Worm (Caenorhabditis elegans) whole organism, young adult: ENCODE data around the gene K01A2.6.
A peak's percentile ranks its signal among the peaks of the same experiment; 100 is the strongest.

ENCODE experiments used
- B0261.1 ChIP-seq: sonication (generic microtip); optimal IDR thresholded peaks from 2 replicates; lab custom pipeline; 2016; ENCODE audit warnings: mild to moderate bottlenecking, missing genetic modification characterization, moderate library complexity, missing compliant biosample characterization
- B0336.3 ChIP-seq: fragments of 200-800 bp; sonication (Bioruptor generic); IDR thresholded peaks from 2 replicates; pipeline ENCODE4 v1.3.6; 2022; ENCODE audit warnings: missing genetic modification characterization, missing compliant biosample characterization
- C06A6.2 ChIP-seq: fragments of 200-800 bp; sonication (Bioruptor generic); conservative IDR thresholded peaks from 2 replicates; pipeline ENCODE4 v1.3.6; 2022; ENCODE audit warnings: missing genetic modification characterization, missing compliant biosample characterization
- F22D6.2 ChIP-seq: sonication (generic microtip); optimal IDR thresholded peaks from 2 replicates; lab custom pipeline; 2016; ENCODE audit warnings: mild to moderate bottlenecking, missing genetic modification characterization, missing compliant biosample characterization
- F39B2.1 ChIP-seq: fragments of 200-800 bp; sonication (Bioruptor generic); IDR thresholded peaks from 2 replicates; pipeline ENCODE4 v1.3.6; 2022; ENCODE audit warnings: missing genetic modification reagents, missing genetic modification characterization, missing compliant biosample characterization
- K12H6.12 ChIP-seq: fragments of 200-800 bp; sonication (Bioruptor generic); optimal IDR thresholded peaks from 2 replicates; lab custom pipeline; 2018; ENCODE audit warnings: mild to moderate bottlenecking, missing genetic modification characterization, missing compliant biosample characterization
- aptf-2 ChIP-seq: fragments of 200-800 bp; sonication (Bioruptor generic); conservative IDR thresholded peaks from 2 replicates; pipeline ENCODE4 v1.3.6; 2022; ENCODE audit warnings: missing genetic modification reagents, missing genetic modification characterization, missing compliant biosample characterization
- atf-7 ChIP-seq: sonication (generic microtip); optimal IDR thresholded peaks from 2 replicates; lab custom pipeline; 2017; ENCODE audit warnings: mild to moderate bottlenecking, missing genetic modification characterization, missing compliant biosample characterization
- athp-1 ChIP-seq: sonication (generic microtip); optimal IDR thresholded peaks from 2 replicates; lab custom pipeline; 2017; ENCODE audit warnings: mild to moderate bottlenecking, missing genetic modification characterization, missing compliant biosample characterization
- attf-5 ChIP-seq: fragments of 200-800 bp; sonication (Bioruptor generic); optimal IDR thresholded peaks from 2 replicates; lab custom pipeline; 2018; ENCODE audit warnings: mild to moderate bottlenecking, missing genetic modification characterization, missing compliant biosample characterization
- ccch-3 ChIP-seq: fragments of 200-800 bp; sonication (Bioruptor generic); optimal IDR thresholded peaks from 2 replicates; lab custom pipeline; 2018; ENCODE audit warnings: mild to moderate bottlenecking, missing genetic modification characterization, missing compliant biosample characterization
- cebp-2 ChIP-seq: fragments of 200-800 bp; sonication (Bioruptor generic); IDR thresholded peaks from 2 replicates; pipeline ENCODE4 v1.3.6; 2022; ENCODE audit warnings: missing genetic modification characterization, missing compliant biosample characterization
- ceh-27 ChIP-seq: fragments of 200-800 bp; sonication (Bioruptor generic); optimal IDR thresholded peaks from 2 replicates; lab custom pipeline; 2018; ENCODE audit warnings: mild to moderate bottlenecking, missing genetic modification characterization, moderate library complexity, missing compliant biosample characterization
- ceh-91 ChIP-seq: fragments of 200-800 bp; sonication (Bioruptor generic); IDR thresholded peaks from 2 replicates; pipeline ENCODE4 v1.3.6; 2022; ENCODE audit warnings: missing genetic modification reagents, missing genetic modification characterization, missing compliant biosample characterization
- egrh-3 ChIP-seq: fragments of 200-800 bp; sonication (Bioruptor generic); IDR thresholded peaks from 2 replicates; pipeline ENCODE4 v1.3.6; 2022; ENCODE audit warnings: missing genetic modification reagents, missing genetic modification characterization, missing compliant biosample characterization
- gei-17 ChIP-seq: fragments of 200-800 bp; sonication (Bioruptor generic); optimal IDR thresholded peaks from 2 replicates; lab custom pipeline; 2018; ENCODE audit warnings: mild to moderate bottlenecking, missing genetic modification characterization, missing compliant biosample characterization
- hlh-12 ChIP-seq: sonication (generic microtip); optimal IDR thresholded peaks from 2 replicates; lab custom pipeline; 2016; ENCODE audit warnings: missing genetic modification characterization, missing compliant biosample characterization
- hmg-1.2 ChIP-seq: fragments of 200-800 bp; sonication (Bioruptor generic); IDR thresholded peaks from 2 replicates; pipeline ENCODE4 v1.3.6; 2022; ENCODE audit warnings: missing genetic modification reagents, missing genetic modification characterization, missing compliant biosample characterization
- hmg-20 ChIP-seq: fragments of 200-800 bp; sonication (Bioruptor generic); IDR thresholded peaks from 2 replicates; pipeline ENCODE4 v1.3.6; 2022; ENCODE audit warnings: missing genetic modification reagents, missing genetic modification characterization, missing compliant biosample characterization
- lin-35 ChIP-seq, 3 experiments: fragments of 150-350 bp in 2 of 3; sonication (generic microtip) in 1 of 3; optimal IDR thresholded peaks; 2 replicates each; lab custom pipeline; 2014 to 2018; ENCODE audit warnings: missing biosample characterization in 3 of 3, missing genetic modification characterization in 3 of 3, missing genetic modification reagents in 3 of 3
- lin-54 ChIP-seq: fragments of 200-800 bp; sonication (Bioruptor generic); optimal IDR thresholded peaks from 2 replicates; lab custom pipeline; 2018; ENCODE audit warnings: mild to moderate bottlenecking, missing genetic modification characterization, missing compliant biosample characterization
- lir-1 ChIP-seq: fragments of 200-800 bp; sonication (Bioruptor generic); conservative IDR thresholded peaks from 2 replicates; pipeline ENCODE4 v1.3.6; 2022; ENCODE audit warnings: missing genetic modification reagents, missing genetic modification characterization, missing compliant biosample characterization
- madf-6 ChIP-seq: fragments of 200-800 bp; sonication (Bioruptor generic); IDR thresholded peaks from 2 replicates; pipeline ENCODE4 v1.3.6; 2022; ENCODE audit warnings: missing genetic modification reagents, missing genetic modification characterization, missing compliant biosample characterization
- madf-8 ChIP-seq: fragments of 200-800 bp; sonication (Bioruptor generic); conservative IDR thresholded peaks from 2 replicates; pipeline ENCODE4 v1.3.6; 2022; ENCODE audit warnings: missing genetic modification reagents, missing genetic modification characterization, missing compliant biosample characterization
- mel-28 ChIP-seq: sonication (generic microtip); optimal IDR thresholded peaks from 2 replicates; lab custom pipeline; 2016; ENCODE audit warnings: borderline replicate concordance, mild to moderate bottlenecking, missing genetic modification characterization, missing compliant biosample characterization
- nfya-1 ChIP-seq: sonication (generic microtip); optimal IDR thresholded peaks from 2 replicates; lab custom pipeline; 2017; ENCODE audit warnings: antibody characterized with exemption, missing compliant biosample characterization, missing genetic modification characterization, borderline replicate concordance; ENCODE audit not compliant: insufficient read depth
- pbrm-1 ChIP-seq: fragments of 200-800 bp; sonication (Bioruptor generic); IDR thresholded peaks from 2 replicates; pipeline ENCODE4 v1.3.6; 2022; ENCODE audit warnings: missing genetic modification reagents, missing genetic modification characterization, missing compliant biosample characterization
- rcor-1 ChIP-seq: fragments of 200-800 bp; sonication (Bioruptor generic); IDR thresholded peaks from 2 replicates; pipeline ENCODE4 v1.3.6; 2022; ENCODE audit warnings: missing genetic modification reagents, missing genetic modification characterization, missing compliant biosample characterization
- rec-8 ChIP-seq, 2 experiments: sonication (generic microtip); optimal IDR thresholded peaks; 2 replicates each; lab custom pipeline; 2016; ENCODE audit warnings: mild to moderate bottlenecking in 2 of 2, missing genetic modification characterization in 2 of 2, missing genetic modification reagents in 2 of 2, missing genotype in 2 of 2, missing biosample characterization in 1 of 2, missing compliant biosample characterization in 1 of 2, moderate library complexity in 1 of 2
- sea-2 ChIP-seq: fragments of 200-800 bp; sonication (Bioruptor generic); IDR thresholded peaks from 2 replicates; pipeline ENCODE4 v1.3.6; 2022; ENCODE audit warnings: missing genetic modification characterization, missing compliant biosample characterization
- somi-1 ChIP-seq: fragments of 200-800 bp; sonication (Bioruptor generic); optimal IDR thresholded peaks from 2 replicates; lab custom pipeline; 2018; ENCODE audit warnings: mild to moderate bottlenecking, missing genetic modification characterization, missing compliant biosample characterization
- sptf-2 ChIP-seq: fragments of 200-800 bp; sonication (Bioruptor generic); optimal IDR thresholded peaks from 2 replicates; lab custom pipeline; 2018; ENCODE audit warnings: mild to moderate bottlenecking, missing genetic modification characterization, missing compliant biosample characterization
- tbp1 ChIP-seq: fragments of 200-800 bp; sonication (Bioruptor generic); optimal IDR thresholded peaks from 2 replicates; lab custom pipeline; 2018; ENCODE audit warnings: mild to moderate bottlenecking, missing genetic modification characterization, missing compliant biosample characterization
- tlf-1 ChIP-seq: fragments of 200-800 bp; sonication (Bioruptor generic); optimal IDR thresholded peaks from 2 replicates; lab custom pipeline; 2018; ENCODE audit warnings: mild to moderate bottlenecking, missing genetic modification characterization, missing compliant biosample characterization
- zfh-2 ChIP-seq: fragments of 200-800 bp; sonication (Bioruptor generic); conservative IDR thresholded peaks from 2 replicates; pipeline ENCODE4 v1.3.6; 2022; ENCODE audit warnings: missing genetic modification reagents, missing genetic modification characterization, missing compliant biosample characterization
- ztf-18 ChIP-seq: sonication (generic microtip); optimal IDR thresholded peaks from 2 replicates; lab custom pipeline; 2016; ENCODE audit warnings: missing genotype, mild to moderate bottlenecking, missing genetic modification characterization, missing compliant biosample characterization

K01A2.6 gene

DNA sequence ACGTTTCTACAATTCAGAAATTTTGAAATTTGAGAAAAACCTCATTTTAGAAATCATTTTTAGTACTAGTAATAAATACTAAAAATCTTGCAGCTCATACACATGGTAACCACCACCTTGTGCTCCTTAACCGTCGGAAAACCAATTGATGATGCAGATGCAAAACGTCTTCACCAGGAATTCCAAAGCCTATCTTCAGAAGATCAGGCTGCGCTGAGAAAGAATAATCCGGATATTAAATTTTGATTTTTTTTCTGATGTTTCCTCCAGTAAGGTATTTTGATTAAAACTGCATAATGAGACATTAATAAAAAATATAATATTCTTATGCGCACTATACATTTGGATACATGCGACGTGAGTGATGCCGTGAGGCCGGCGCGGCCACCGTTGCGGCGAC, 21.0 kb downstream of the K01A2.6 start:
- TF ChIP-seq athp-1 (tag; lab: Kevin White, UChicago), result no peak
- 0 out of 2 replicates have a peak, but pooled peaks have one; percentile 19 for TF ChIP-seq hmg-1.2 (GFP tag; lab: Robert Waterston, UW)
- no peak for TF ChIP-seq madf-8

DNA sequence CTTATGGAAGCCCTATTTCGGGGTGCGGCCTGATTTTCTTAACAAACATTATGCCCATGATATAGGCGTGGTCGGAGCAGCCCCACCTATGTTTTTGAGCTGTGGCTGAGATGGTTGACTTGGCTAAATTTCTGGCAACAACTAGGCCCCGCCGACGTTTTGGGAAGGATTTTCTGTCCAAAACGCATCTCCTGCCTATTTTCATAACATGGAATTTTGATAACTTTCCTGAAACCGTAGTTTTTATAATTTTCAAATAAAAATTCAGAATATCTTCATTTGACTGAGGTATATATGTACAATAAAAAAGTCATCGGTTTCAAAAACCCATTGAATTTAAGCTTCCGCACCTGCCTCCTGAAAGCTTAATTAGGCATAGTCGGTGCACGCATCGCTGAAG, 21.4 kb downstream of the K01A2.6 start:
- TF ChIP-seq rcor-1 (GFP tag; lab: Robert Waterston, UW) (no peak), B0336.3 (GFP tag; lab: Robert Waterston, UW) (0 out of 2 replicates have a peak, but pooled peaks have one; percentile 13), hmg-1.2 (GFP tag; lab: Robert Waterston, UW) (0 out of 2 replicates have a peak, but pooled peaks have one; percentile 2), cebp-2 (GFP tag; lab: Robert Waterston, UW) (no peak), tlf-1 (GFP tag; lab: Kevin White, UChicago) (no peak)

DNA sequence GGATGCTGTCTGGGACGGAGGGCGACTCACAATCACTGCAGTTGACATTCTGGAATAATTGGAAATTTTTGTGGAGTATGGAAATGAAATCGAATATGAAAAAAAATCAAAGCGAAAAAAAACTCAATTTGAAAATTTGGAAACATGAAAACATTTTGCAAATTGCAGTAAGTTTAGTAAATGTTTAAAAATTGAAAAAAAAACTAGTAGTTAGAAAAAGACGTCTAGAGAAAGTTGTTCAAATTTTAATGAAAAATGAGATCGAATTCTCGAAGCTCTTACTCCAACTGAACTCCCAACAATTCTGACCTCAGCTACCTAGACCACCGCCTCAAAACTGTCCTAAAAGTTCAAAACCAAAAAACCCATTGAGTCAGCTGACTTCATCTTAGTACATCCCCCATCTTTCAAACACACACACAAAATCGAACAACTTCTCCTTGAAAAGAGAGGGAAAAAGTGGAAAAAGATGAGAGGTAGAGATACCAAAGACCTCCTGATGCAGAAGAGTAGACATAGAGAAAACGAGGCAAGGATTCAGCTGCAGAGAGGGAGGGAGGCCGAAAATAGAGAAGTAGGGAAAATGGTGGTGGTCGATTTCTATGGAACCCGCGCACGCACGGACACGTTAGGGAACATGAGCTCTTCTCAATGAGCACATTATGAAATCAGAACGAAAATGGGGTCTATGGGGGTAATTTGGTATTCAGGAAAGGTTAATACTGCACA, 23.4 kb downstream of the K01A2.6 start, which contains the start of gene K01A2.10:
Gene K01A2.10 (minus strand): TSS at position 51 of the 729 bp plus-strand sequence.
- TF ChIP-seq attf-5 (peak; percentile 3), sptf-2 (GFP tag; lab: Kevin White, UChicago) (no peak), rec-8 (tag; optimal IDR thresholded peaks at IDR 0.05; lab: Kevin White, UChicago) (no peak), F39B2.1 (no peak), hmg-1.2 (GFP tag; lab: Robert Waterston, UW) (peak; percentile 16; the same call in 1 of the 2 replicates), nfya-1 (tag; lab: Kevin White, UChicago) (no peak), zfh-2 (no peak; the same call in 1 of the 2 replicates), lin-35 (GFP tag; optimal IDR thresholded peaks at IDR 0.05; lab: Kevin White, UChicago) (peak in 1 of 3 experiments; percentile 30), sea-2 (no peak), lin-54 (GFP tag; lab: Kevin White, UChicago) (no peak), ceh-27 (GFP tag; lab: Kevin White, UChicago) (peak; percentile 31), K12H6.12 (tag; lab: Kevin White, UChicago) (peak; percentile 37), pbrm-1 (no peak), gei-17 (GFP tag; lab: Kevin White, UChicago) (no peak), ccch-3 (no peak)

DNA sequence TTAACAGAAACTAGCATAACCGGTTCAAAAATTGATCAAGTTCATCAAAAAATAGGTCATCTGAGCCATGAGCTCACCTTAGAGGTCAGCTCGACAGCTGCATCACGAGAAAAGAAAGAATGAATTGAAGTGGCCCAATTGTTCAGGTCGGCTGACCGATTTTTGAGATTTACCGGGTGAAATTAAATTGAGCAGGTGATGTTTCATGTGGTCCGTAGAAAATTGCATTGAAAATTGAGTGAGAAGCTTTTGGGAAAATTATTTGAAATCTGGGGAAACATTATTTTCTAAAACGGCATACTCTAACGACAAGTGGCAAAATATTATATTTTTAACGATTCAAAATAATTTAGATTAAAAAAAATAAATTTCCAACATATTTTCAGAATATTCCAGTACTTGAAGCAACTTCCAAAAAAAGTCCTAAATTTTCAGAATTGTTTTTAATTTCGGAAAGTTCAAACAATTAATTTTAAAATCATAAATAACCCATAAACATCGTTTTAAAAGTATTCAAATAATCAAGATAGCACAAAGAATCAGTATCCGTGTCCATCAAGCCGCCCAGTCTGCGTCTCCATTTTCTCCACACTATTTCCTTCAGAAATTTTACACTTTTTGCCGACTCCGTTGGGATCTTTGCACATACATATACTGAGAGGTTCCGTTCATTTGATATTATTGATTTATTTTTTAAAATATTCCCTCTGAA, 26.0 kb downstream of the K01A2.6 start, which contains the start of gene sgcb-1:
Gene sgcb-1 (plus strand): TSS at position 662 of the 712 bp plus-strand sequence.
- TF ChIP-seq hmg-1.2 (GFP tag; lab: Robert Waterston, UW), result peak; percentile 70
- TF ChIP-seq ztf-18 (tag; lab: Kevin White, UChicago), result no peak
- no peak for TF ChIP-seq ceh-91
- TF ChIP-seq somi-1, result no peak
- no peak for TF ChIP-seq hlh-12 (tag; lab: Kevin White, UChicago)
- no peak for TF ChIP-seq lir-1 (GFP tag; lab: Robert Waterston, UW)

DNA sequence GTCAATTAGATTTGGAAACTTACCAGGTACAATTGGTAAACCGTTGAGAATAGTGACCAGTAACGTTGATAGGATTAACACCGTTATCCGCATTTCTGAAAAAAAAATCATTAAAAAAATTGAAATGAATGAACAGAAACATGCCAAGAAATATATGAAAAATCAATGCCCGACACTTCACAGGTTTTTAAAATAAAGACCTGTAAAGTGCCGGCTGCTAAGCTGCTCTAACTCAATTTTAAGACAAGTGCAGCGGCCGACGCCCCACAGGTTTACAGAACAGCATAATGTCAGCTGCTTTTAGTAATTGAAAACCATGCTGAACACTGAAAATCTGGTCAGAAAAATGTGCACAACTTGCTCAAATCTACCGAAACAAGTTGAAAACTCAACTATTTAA, 32.6 kb downstream of the K01A2.6 start, which contains the start of gene cbn-1:
Gene cbn-1 (minus strand): TSS at position 101 of the 400 bp plus-strand sequence.
- TF ChIP-seq egrh-3 (GFP tag; lab: Robert Waterston, UW) (no peak), atf-7 (no peak), B0261.1 (tag; lab: Kevin White, UChicago) (no peak), mel-28 (tag; lab: Kevin White, UChicago) (no peak), B0336.3 (GFP tag; lab: Robert Waterston, UW) (no peak), madf-6 (GFP tag; lab: Robert Waterston, UW) (no peak), tbp1 (no peak), aptf-2 (GFP tag; lab: Robert Waterston, UW) (no peak), C06A6.2 (GFP tag; lab: Robert Waterston, UW) (no peak), rec-8 (tag; optimal IDR thresholded peaks at IDR 0.05; lab: Kevin White, UChicago) (no peak), attf-5 (no peak), F22D6.2 (tag; lab: Kevin White, UChicago) (no peak), hmg-20 (GFP tag; lab: Robert Waterston, UW) (no peak)
